Fruit fly (Drosophila melanogaster) whole organism, embryonic: Measurements from ENCODE around the gene nesd.

ENCODE experiments used
- Adf1 ChIP-seq: fragments of 200-800 bp; sonication (Bioruptor generic); IDR thresholded peaks from 2 replicates; pipeline ENCODE4 v1.3.6; 2022; ENCODE audit warnings: missing biosample characterization, missing genetic modification characterization
- Aef1 ChIP-seq: fragments of 200-800 bp; sonication (Bioruptor generic); IDR thresholded peaks from 3 replicates; pipeline ENCODE4 v1.3.6; 2022; ENCODE audit warnings: missing biosample characterization, missing genetic modification characterization
- B-H2 ChIP-seq: fragments of 200-800 bp; sonication (Bioruptor generic); optimal IDR thresholded peaks from 2 replicates; lab custom pipeline; 2018; ENCODE audit warnings: missing biosample characterization, mild to moderate bottlenecking, missing genetic modification characterization
- CG10565 ChIP-seq: fragments of 200-800 bp; sonication (Bioruptor generic); optimal IDR thresholded peaks from 3 replicates; lab custom pipeline; 2016; ENCODE audit warnings: missing biosample characterization, mild to moderate bottlenecking, missing genetic modification characterization
- CG11695 ChIP-seq: fragments of 200-800 bp; sonication (Bioruptor generic); IDR thresholded peaks from 3 replicates; pipeline ENCODE4 v1.3.6; 2022; ENCODE audit warnings: missing biosample characterization, missing genetic modification characterization
- CG14860 ChIP-seq: fragments of 200-800 bp; sonication (Bioruptor generic); IDR thresholded peaks from 3 replicates; pipeline ENCODE4 v1.3.6; 2022; ENCODE audit warnings: missing biosample characterization, missing genetic modification characterization; ENCODE audit not compliant: partially characterized antibody
- CG17328 ChIP-seq: fragments of 200-800 bp; sonication (Bioruptor generic); IDR thresholded peaks from 2 replicates; pipeline ENCODE4 v1.3.6; 2022; ENCODE audit warnings: missing biosample characterization, missing genetic modification characterization
- CG18262 ChIP-seq: fragments of 200-800 bp; optimal IDR thresholded peaks from 3 replicates; lab custom pipeline; 2019; ENCODE audit warnings: missing biosample characterization, mild to moderate bottlenecking, missing genetic modification characterization, moderate library complexity
- CG18599 ChIP-seq: fragments of 200-800 bp; sonication (Bioruptor generic); optimal IDR thresholded peaks from 3 replicates; lab custom pipeline; 2017; ENCODE audit warnings: missing biosample characterization, missing genetic modification characterization, mild to moderate bottlenecking, moderate library complexity, missing genetic modification reagents
- CG2129 ChIP-seq: fragments of 200-800 bp; sonication (Bioruptor generic); IDR thresholded peaks from 2 replicates; pipeline ENCODE4 v1.3.6; 2022; ENCODE audit warnings: missing biosample characterization, missing genetic modification characterization; ENCODE audit not compliant: partially characterized antibody
- CG2199 ChIP-seq: fragments of 200-800 bp; sonication (Bioruptor generic); IDR thresholded peaks from 3 replicates; pipeline ENCODE4 v1.3.6; 2022; ENCODE audit warnings: missing biosample characterization, missing genetic modification characterization
- CG3163 ChIP-seq: fragments of 200-800 bp; sonication (Bioruptor generic); optimal IDR thresholded peaks from 3 replicates; lab custom pipeline; 2016; ENCODE audit warnings: missing biosample characterization, missing genetic modification characterization
- CG33213 ChIP-seq: fragments of 200-800 bp; sonication (Bioruptor generic); optimal IDR thresholded peaks from 3 replicates; lab custom pipeline; 2016; ENCODE audit warnings: missing biosample characterization, missing genetic modification characterization
- CG4404 ChIP-seq: fragments of 200-800 bp; sonication (Bioruptor generic); IDR thresholded peaks from 2 replicates; pipeline ENCODE4 v1.3.6; 2022; ENCODE audit warnings: missing biosample characterization, missing genetic modification characterization
- CG6254 ChIP-seq: fragments of 200-800 bp; sonication (Bioruptor generic); optimal IDR thresholded peaks from 3 replicates; lab custom pipeline; 2017; ENCODE audit warnings: mild to moderate bottlenecking, missing biosample characterization, missing genetic modification reagents, missing genetic modification characterization
- CG7963 ChIP-seq: fragments of 200-800 bp; sonication (Bioruptor generic); IDR thresholded peaks from 3 replicates; pipeline ENCODE4 v1.3.6; 2022; ENCODE audit warnings: missing biosample characterization, missing genetic modification characterization; ENCODE audit not compliant: partially characterized antibody
- CG8359 ChIP-seq: fragments of 200-800 bp; sonication (Bioruptor generic); optimal IDR thresholded peaks from 2 replicates; lab custom pipeline; 2017; ENCODE audit warnings: missing biosample characterization, mild to moderate bottlenecking, missing genetic modification characterization, borderline replicate concordance
- CG8478 ChIP-seq: fragments of >200 bp; optimal IDR thresholded peaks from 2 replicates; lab custom pipeline; 2018
- Camta ChIP-seq: fragments of 200-800 bp; sonication (Bioruptor generic); optimal IDR thresholded peaks from 2 replicates; lab custom pipeline; 2016; ENCODE audit warnings: missing biosample characterization, missing genetic modification characterization
- D19B ChIP-seq: fragments of 200-800 bp; sonication (Bioruptor generic); optimal IDR thresholded peaks from 2 replicates; lab custom pipeline; 2017; ENCODE audit warnings: missing biosample characterization, mild to moderate bottlenecking, missing genetic modification characterization
- Dref ChIP-seq: fragments of 200-800 bp; sonication (Bioruptor generic); IDR thresholded peaks from 2 replicates; pipeline ENCODE4 v1.3.6; 2022; ENCODE audit warnings: missing biosample characterization, missing genetic modification characterization
- Gsc ChIP-seq: fragments of 200-800 bp; sonication (Bioruptor generic); IDR thresholded peaks from 2 replicates; pipeline ENCODE4 v1.3.6; 2022; ENCODE audit warnings: missing biosample characterization, missing genetic modification characterization
- Gug ChIP-seq: fragments of 200-800 bp; sonication (Bioruptor generic); IDR thresholded peaks from 4 replicates; pipeline ENCODE4 v1.3.6; 2022; ENCODE audit warnings: missing biosample characterization, missing genetic modification characterization
- Lpt ChIP-seq: fragments of >200 bp; optimal IDR thresholded peaks from 2 replicates; lab custom pipeline; 2018; ENCODE audit warnings: missing biosample characterization, missing genetic modification characterization
- MESR4 ChIP-seq: fragments of 200-800 bp; sonication (Bioruptor generic); optimal IDR thresholded peaks from 2 replicates; lab custom pipeline; 2018; ENCODE audit warnings: missing biosample characterization, mild to moderate bottlenecking, missing genetic modification characterization, moderate library complexity
- Max ChIP-seq: fragments of 200-800 bp; sonication (Bioruptor generic); optimal IDR thresholded peaks from 2 replicates; lab custom pipeline; 2016; ENCODE audit warnings: missing biosample characterization, mild to moderate bottlenecking, missing genetic modification characterization
- Opbp ChIP-seq: fragments of 200-800 bp; sonication (Bioruptor generic); IDR thresholded peaks from 3 replicates; pipeline ENCODE4 v1.3.6; 2022; ENCODE audit warnings: missing biosample characterization, missing genetic modification characterization; ENCODE audit not compliant: partially characterized antibody
- Rx ChIP-seq: fragments of 200-800 bp; sonication (Bioruptor generic); IDR thresholded peaks from 2 replicates; pipeline ENCODE4 v1.3.6; 2022; ENCODE audit warnings: missing biosample characterization, missing genetic modification characterization
- Sry-δ ChIP-seq: fragments of 200-800 bp; sonication (Bioruptor generic); optimal IDR thresholded peaks from 2 replicates; lab custom pipeline; 2016; ENCODE audit warnings: missing biosample characterization, missing genetic modification characterization
- bab2 ChIP-seq: fragments of 200-800 bp; sonication (Bioruptor generic); optimal IDR thresholded peaks from 2 replicates; lab custom pipeline; 2016; ENCODE audit warnings: missing biosample characterization, missing genetic modification characterization
- bcd ChIP-seq: fragments of 200-800 bp; sonication (Bioruptor generic); optimal IDR thresholded peaks from 2 replicates; lab custom pipeline; 2017; ENCODE audit warnings: missing biosample characterization, mild to moderate bottlenecking, missing genetic modification characterization
- bowl ChIP-seq: fragments of 200-800 bp; sonication (Bioruptor generic); IDR thresholded peaks from 2 replicates; pipeline ENCODE4 v1.3.6; 2022; ENCODE audit warnings: missing biosample characterization, missing genetic modification characterization
- ci ChIP-seq: fragments of 200-800 bp; sonication (Bioruptor generic); IDR thresholded peaks from 3 replicates; pipeline ENCODE4 v1.3.6; 2022; ENCODE audit warnings: missing biosample characterization, missing genetic modification characterization
- danr ChIP-seq: fragments of 200-800 bp; sonication (Bioruptor generic); IDR thresholded peaks from 2 replicates; pipeline ENCODE4 v1.3.6; 2022; ENCODE audit warnings: missing biosample characterization, missing genetic modification characterization
- disco-r ChIP-seq: fragments of 200-800 bp; sonication (Bioruptor generic); optimal IDR thresholded peaks from 2 replicates; lab custom pipeline; 2016; ENCODE audit warnings: missing biosample characterization, missing genetic modification characterization
- dpn ChIP-seq, 2 experiments: fragments of 200-800 bp; sonication (Bioruptor generic); optimal IDR thresholded peaks; 3 replicates each; lab custom pipeline; 2016; ENCODE audit warnings: missing biosample characterization in 2 of 2, missing genetic modification characterization in 2 of 2
- fd102C ChIP-seq: fragments of 200-800 bp; sonication (Bioruptor generic); optimal IDR thresholded peaks from 2 replicates; lab custom pipeline; 2018; ENCODE audit warnings: missing biosample characterization, mild to moderate bottlenecking, missing genetic modification characterization, moderate library complexity
- jing ChIP-seq: fragments of 200-800 bp; sonication (Bioruptor generic); optimal IDR thresholded peaks from 2 replicates; lab custom pipeline; 2018; ENCODE audit warnings: missing biosample characterization, mild to moderate bottlenecking, missing genetic modification characterization
- ken ChIP-seq: fragments of 200-800 bp; sonication (Bioruptor generic); IDR thresholded peaks from 3 replicates; pipeline ENCODE4 v1.3.6; 2022; ENCODE audit warnings: missing biosample characterization, missing genetic modification characterization
- lab ChIP-seq: fragments of 200-800 bp; sonication (Bioruptor generic); optimal IDR thresholded peaks from 3 replicates; lab custom pipeline; 2017; ENCODE audit warnings: missing biosample characterization, missing genetic modification characterization, mild to moderate bottlenecking, moderate library complexity, missing genetic modification reagents
- lov ChIP-seq, 2 experiments: fragments of 200-800 bp in 1 of 2; fragments of >200 bp in 1 of 2; sonication (Bioruptor generic) in 1 of 2; IDR thresholded peaks in 1 of 2; optimal IDR thresholded peaks in 1 of 2; 2 replicates in 1 of 2; 3 replicates in 1 of 2; pipeline versions ENCODE4 v1.3.6 to Lab custom; 2017 to 2022; ENCODE audit warnings: missing biosample characterization in 1 of 2, missing genetic modification characterization in 1 of 2
- nau ChIP-seq: fragments of 200-800 bp; sonication (Bioruptor generic); optimal IDR thresholded peaks from 3 replicates; lab custom pipeline; 2017; ENCODE audit warnings: missing biosample characterization, mild to moderate bottlenecking, missing genetic modification characterization, missing genetic modification reagents
- nerfin-2 ChIP-seq: fragments of 200-800 bp; sonication (Bioruptor generic); IDR thresholded peaks from 2 replicates; pipeline ENCODE4 v1.3.6; 2022; ENCODE audit warnings: missing biosample characterization, missing genetic modification characterization; ENCODE audit not compliant: partially characterized antibody
- p53 ChIP-seq: fragments of 200-800 bp; sonication (Bioruptor generic); optimal IDR thresholded peaks from 2 replicates; lab custom pipeline; 2016; ENCODE audit warnings: missing biosample characterization, missing genetic modification characterization
- rib ChIP-seq: fragments of 200-800 bp; sonication (Bioruptor generic); IDR thresholded peaks from 2 replicates; pipeline ENCODE4 v1.3.6; 2022; ENCODE audit warnings: missing biosample characterization, missing genetic modification characterization
- slp2 ChIP-seq: fragments of 200-800 bp; sonication (Bioruptor generic); optimal IDR thresholded peaks from 2 replicates; lab custom pipeline; 2016; ENCODE audit warnings: missing biosample characterization, missing genetic modification characterization
- tup ChIP-seq: fragments of 200-800 bp; sonication (Bioruptor generic); optimal IDR thresholded peaks from 2 replicates; lab custom pipeline; 2016; ENCODE audit warnings: missing biosample characterization, mild to moderate bottlenecking, missing genetic modification characterization, moderate library complexity

Gene nesd

DNA sequence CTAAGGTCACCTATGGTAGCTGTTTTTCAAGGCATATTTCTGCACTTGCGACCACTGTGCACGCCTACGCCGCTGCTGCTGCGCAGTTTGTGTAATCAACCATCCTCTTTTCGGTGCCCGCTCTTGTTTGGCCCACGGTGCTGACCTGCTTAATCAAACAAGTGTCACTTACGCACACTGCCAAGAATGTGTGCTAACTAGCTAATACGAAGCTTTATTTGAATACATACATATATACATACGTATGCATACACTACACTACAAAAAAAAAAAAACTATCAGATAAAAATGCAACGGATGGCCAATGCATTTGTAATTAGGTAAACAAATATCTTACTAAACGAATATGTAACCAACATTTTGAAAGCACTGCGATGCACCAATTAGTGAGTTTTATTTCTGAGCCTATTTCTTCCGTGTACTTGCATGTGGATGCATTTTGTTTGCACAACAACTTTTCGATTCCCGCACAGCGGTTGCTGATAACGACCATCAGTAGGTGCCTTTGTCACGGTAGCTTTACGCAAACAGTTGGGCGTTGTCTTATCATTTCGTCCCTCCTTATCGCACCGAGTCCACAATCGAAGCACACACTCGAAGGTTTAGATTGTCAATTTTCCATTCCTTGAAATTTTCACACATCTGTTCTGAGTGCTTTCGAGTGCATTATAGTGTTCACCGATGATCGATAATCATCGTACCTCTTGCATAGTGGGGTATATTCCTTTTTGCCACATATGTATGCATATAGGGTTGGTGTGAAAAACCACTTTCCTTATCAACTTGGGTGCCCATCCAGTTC is 7.3 kb upstream of the nesd start (continued):
- TF ChIP-seq nerfin-2 (GFP tag; lab: Robert Waterston, UW) (no peak), CG11695 (GFP tag; lab: Robert Waterston, UW) (peak; percentile 93), Gug (peak; percentile 74), Sry-δ (GFP tag; lab: Kevin White, UChicago) (peak; percentile 42), CG2129 (GFP tag; lab: Robert Waterston, UW) (no peak), nau (peak; percentile 90), bcd (peak; percentile 69), CG14860 (GFP tag; lab: Robert Waterston, UW) (no peak)
- TF ChIP-seq, all 482 proteins: peak for 418

DNA sequence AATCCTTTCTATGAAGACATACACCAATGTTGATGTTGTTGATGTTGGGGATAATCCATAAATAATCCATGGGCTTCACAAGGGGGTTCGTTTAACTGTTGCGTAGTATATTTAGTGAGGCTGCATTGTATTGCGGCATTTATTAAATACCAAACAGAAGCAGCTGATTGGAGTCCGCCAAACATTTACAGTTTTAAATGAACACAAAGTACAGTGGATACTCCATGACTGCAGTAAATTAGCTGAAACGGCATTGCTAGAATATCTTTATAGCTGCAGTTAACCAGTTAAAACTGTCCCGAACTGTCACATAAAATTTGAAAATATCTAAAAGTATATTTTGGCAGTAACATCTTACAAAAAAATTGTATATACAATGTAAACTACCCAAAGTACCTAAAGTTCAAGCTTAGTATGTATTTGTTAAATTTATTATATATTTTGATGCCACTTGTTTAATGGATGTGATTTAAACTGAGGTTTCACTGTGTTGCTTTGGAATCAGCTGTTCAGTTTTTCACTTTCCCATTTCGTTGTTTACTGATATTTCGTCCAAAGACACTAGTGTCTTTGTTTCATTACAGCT is 2.6 kb upstream of the nesd start, which contains the start of the genes CG10747 and Pyroxd1:
TSS of gene CG10747 (minus strand) at position 255 of the 586 bp plus-strand sequence.
TSS of gene Pyroxd1 (plus strand) at position 342 of the 586 bp plus-strand sequence.
- peak; percentile 87 for TF ChIP-seq Rx (GFP tag; lab: Robert Waterston, UW)
- peak; percentile 96 for TF ChIP-seq CG4404 (GFP tag; lab: Robert Waterston, UW)
- TF ChIP-seq disco-r: peak; percentile 91
- TF ChIP-seq tup (GFP tag; lab: Kevin White, UChicago): peak; percentile 89
- TF ChIP-seq slp2 (GFP tag; lab: Kevin White, UChicago): peak; percentile 89
- TF ChIP-seq danr: peak; percentile 93
- peak; percentile 84 for TF ChIP-seq bowl (GFP tag; lab: Robert Waterston, UW)
- TF ChIP-seq MESR4 (GFP tag; lab: Kevin White, UChicago): peak; percentile 80
- TF ChIP-seq lov (optimal IDR thresholded peaks at IDR 0.05; lab: Kevin White, UChicago): no peak
- TF ChIP-seq lov (GFP tag; IDR thresholded peaks at IDR 0.05; lab: Robert Waterston, UW): 0 out of 3 replicates have a peak, but pooled peaks have one; percentile 65
- peak; percentile 97 for TF ChIP-seq Max (GFP tag; lab: Kevin White, UChicago)
- TF ChIP-seq CG3163 (GFP tag; lab: Kevin White, UChicago): peak; percentile 76
- TF ChIP-seq CG6254: peak; percentile 86
- peak; percentile 98 for TF ChIP-seq B-H2
- TF ChIP-seq dpn (GFP tag; optimal IDR thresholded peaks at IDR 0.05; lab: Kevin White, UChicago): peak; percentile 97 to 98
- TF ChIP-seq CG18262: peak; percentile 96
- TF ChIP-seq p53 (GFP tag; lab: Kevin White, UChicago): peak; percentile 80
- TF ChIP-seq bab2 (GFP tag; lab: Kevin White, UChicago): peak; percentile 96
- peak; percentile 89; the same call in 1 of the 2 replicates for TF ChIP-seq rib (GFP tag; lab: Robert Waterston, UW)
- TF ChIP-seq CG2199 (GFP tag; lab: Robert Waterston, UW): 0 out of 3 replicates have a peak, but pooled peaks have one; percentile 67
- TF ChIP-seq Gsc (GFP tag; lab: Robert Waterston, UW): peak; percentile 66
- TF ChIP-seq CG33213 (GFP tag; lab: Kevin White, UChicago): peak; percentile 82
- TF ChIP-seq fd102C (GFP tag; lab: Kevin White, UChicago): peak; percentile 40
- TF ChIP-seq CG10565 (GFP tag; lab: Kevin White, UChicago): peak; percentile 84
- TF ChIP-seq jing (GFP tag; lab: Kevin White, UChicago): peak; percentile 92
- TF ChIP-seq CG8359 (GFP tag; lab: Kevin White, UChicago): peak; percentile 80
- TF ChIP-seq Opbp (GFP tag; lab: Robert Waterston, UW): no peak
- TF ChIP-seq Adf1 (GFP tag; lab: Robert Waterston, UW): peak; percentile 83
- peak; percentile 43 for TF ChIP-seq Dref (GFP tag; lab: Robert Waterston, UW)
- TF ChIP-seq Lpt (GFP tag; lab: Kevin White, UChicago): no peak
- peak; percentile 95 for TF ChIP-seq Aef1 (GFP tag; lab: Robert Waterston, UW)
- TF ChIP-seq CG17328 (GFP tag; lab: Robert Waterston, UW): peak; percentile 92
- peak; percentile 94 for TF ChIP-seq ken (GFP tag; lab: Robert Waterston, UW)
- peak; percentile 97 for TF ChIP-seq lab (GFP tag; lab: Kevin White, UChicago)
- peak; percentile 91 for TF ChIP-seq D19B
- TF ChIP-seq Camta: peak; percentile 93
- no peak for TF ChIP-seq CG8478 (lab: Kevin White, UChicago)
- peak; percentile 92 for TF ChIP-seq ci
- no peak for TF ChIP-seq CG7963
- peak; percentile 96 for TF ChIP-seq CG18599 (GFP tag; lab: Kevin White, UChicago)
